Fruit fly (Drosophila melanogaster): ENCODE data around the gene CycJ.

The CycJ gene

dm6 chr3L:3460402-3461027 is 5.7 kb upstream of the CycJ start, which contains the start of gene eIF5B (continued):
- TF ChIP-seq CG14667 (GFP tag; IDR thresholded peaks at IDR 0.05): peak; percentile 73
- TF ChIP-seq MESR4 (GFP tag; optimal IDR thresholded peaks at IDR 0.05): peak; percentile 94
- peak; percentile 52 for TF ChIP-seq Blimp-1 (GFP tag; optimal IDR thresholded peaks at IDR 0.05)
- no peak for TF ChIP-seq CG4282 (GFP tag; optimal IDR thresholded peaks at IDR 0.05)
- TF ChIP-seq ind (GFP tag; optimal IDR thresholded peaks at IDR 0.05): peak; percentile 76
- TF ChIP-seq Pdp1 (GFP tag; optimal IDR thresholded peaks at IDR 0.05): peak in 1 of 2 experiments; percentile 67
- TF ChIP-seq CG10654 (GFP tag; optimal IDR thresholded peaks at IDR 0.05): peak; percentile 22
- TF ChIP-seq CG13424 (tag; optimal IDR thresholded peaks at IDR 0.05): peak; percentile 84
- TF ChIP-seq Hey (tag; optimal IDR thresholded peaks at IDR 0.05): no peak
- peak; percentile 29 for TF ChIP-seq Hand (GFP tag; optimal IDR thresholded peaks at IDR 0.05)
- peak; percentile 21 for TF ChIP-seq Spps (tag; optimal IDR thresholded peaks at IDR 0.05)
- peak; percentile 88 for TF ChIP-seq Ptx1 (GFP tag; IDR thresholded peaks at IDR 0.05)
- peak; percentile 6 for TF ChIP-seq CG9876 (GFP tag; optimal IDR thresholded peaks at IDR 0.05)
- TF ChIP-seq CG11504 (tag; optimal IDR thresholded peaks at IDR 0.05): peak; percentile 73
- TF ChIP-seq CG12219 (GFP tag; optimal IDR thresholded peaks at IDR 0.05): peak; percentile 74
- peak; percentile 60 for TF ChIP-seq Asciz (GFP tag; optimal IDR thresholded peaks at IDR 0.05)
- no peak for TF ChIP-seq CG5180 (GFP tag; optimal IDR thresholded peaks at IDR 0.05)
- TF ChIP-seq CG7987 (GFP tag; optimal IDR thresholded peaks at IDR 0.05): peak; percentile 3
- TF ChIP-seq CG14860 (GFP tag; IDR thresholded peaks at IDR 0.05; ENCODE audit: partially characterized antibody): no peak
- peak; percentile 40 for TF ChIP-seq CG18011 (GFP tag; optimal IDR thresholded peaks at IDR 0.05)
- no peak for TF ChIP-seq CG42726 (GFP tag; IDR thresholded peaks at IDR 0.05; ENCODE audit: partially characterized antibody)
- no peak for TF ChIP-seq TFAM (GFP tag; optimal IDR thresholded peaks at IDR 0.05)
- TF ChIP-seq CG12104 (GFP tag; optimal IDR thresholded peaks at IDR 0.05): peak; percentile 43
- peak; percentile 61 for TF ChIP-seq Elba2 (GFP tag; optimal IDR thresholded peaks at IDR 0.05)
- peak; percentile 28 for TF ChIP-seq CrebB (tag; optimal IDR thresholded peaks at IDR 0.05)
- peak; percentile 50 for TF ChIP-seq CG10267 (tag; optimal IDR thresholded peaks at IDR 0.05)
- peak; percentile 64 for TF ChIP-seq zen (tag; optimal IDR thresholded peaks at IDR 0.05)
- peak; percentile 70 for TF ChIP-seq gsb (GFP tag; IDR thresholded peaks at IDR 0.05)
- peak; percentile 73 for TF ChIP-seq CG2678 (tag; optimal IDR thresholded peaks at IDR 0.05)
- no peak for TF ChIP-seq zen2 (GFP tag; IDR thresholded peaks at IDR 0.05; ENCODE audit: partially characterized antibody)
- TF ChIP-seq Stat92E (GFP tag; optimal IDR thresholded peaks at IDR 0.05): peak in 1 of 3 experiments; percentile 58
- TF ChIP-seq lbe (GFP tag; optimal IDR thresholded peaks at IDR 0.05): peak; percentile 15
- peak; percentile 30 for TF ChIP-seq Jarid2 (GFP tag; optimal IDR thresholded peaks at IDR 0.05)
- TF ChIP-seq CG9797 (GFP tag; optimal IDR thresholded peaks at IDR 0.05): peak; percentile 60
- peak; percentile 97 for TF ChIP-seq row (GFP tag; IDR thresholded peaks at IDR 0.05)
- TF ChIP-seq esg (GFP tag; conservative IDR thresholded peaks at IDR 0.05): peak; percentile 84
- no peak for TF ChIP-seq CG2199 (GFP tag; IDR thresholded peaks at IDR 0.05)
- no peak for TF ChIP-seq CG4854 (GFP tag; optimal IDR thresholded peaks at IDR 0.05)
- TF ChIP-seq Bgb (GFP tag; IDR thresholded peaks at IDR 0.05; ENCODE audit: partially characterized antibody): no peak; the same call in 1 of the 2 replicates
- TF ChIP-seq CG7839 (tag; optimal IDR thresholded peaks at IDR 0.05): peak; percentile 79
- TF ChIP-seq Eip74EF (GFP tag; optimal IDR thresholded peaks at IDR 0.05): peak in 1 of 2 experiments; percentile 31
- TF ChIP-seq pzg (GFP tag; optimal IDR thresholded peaks at IDR 0.05): peak; percentile 55
- no peak for TF ChIP-seq pfk (GFP tag; optimal IDR thresholded peaks at IDR 0.05)
- no peak for TF ChIP-seq CG1792 (GFP tag; optimal IDR thresholded peaks at IDR 0.05)
- peak; percentile 73 for TF ChIP-seq tap (tag; optimal IDR thresholded peaks at IDR 0.05)
- peak; percentile 20; the same call in 1 of the 2 replicates for TF ChIP-seq GATAe (GFP tag; conservative IDR thresholded peaks at IDR 0.05)
- TF ChIP-seq CG12744 (GFP tag; optimal IDR thresholded peaks at IDR 0.05): no peak
